Fruit fly (Drosophila melanogaster): ENCODE data around the gene Cp19.

Cp19 gene

DNA sequence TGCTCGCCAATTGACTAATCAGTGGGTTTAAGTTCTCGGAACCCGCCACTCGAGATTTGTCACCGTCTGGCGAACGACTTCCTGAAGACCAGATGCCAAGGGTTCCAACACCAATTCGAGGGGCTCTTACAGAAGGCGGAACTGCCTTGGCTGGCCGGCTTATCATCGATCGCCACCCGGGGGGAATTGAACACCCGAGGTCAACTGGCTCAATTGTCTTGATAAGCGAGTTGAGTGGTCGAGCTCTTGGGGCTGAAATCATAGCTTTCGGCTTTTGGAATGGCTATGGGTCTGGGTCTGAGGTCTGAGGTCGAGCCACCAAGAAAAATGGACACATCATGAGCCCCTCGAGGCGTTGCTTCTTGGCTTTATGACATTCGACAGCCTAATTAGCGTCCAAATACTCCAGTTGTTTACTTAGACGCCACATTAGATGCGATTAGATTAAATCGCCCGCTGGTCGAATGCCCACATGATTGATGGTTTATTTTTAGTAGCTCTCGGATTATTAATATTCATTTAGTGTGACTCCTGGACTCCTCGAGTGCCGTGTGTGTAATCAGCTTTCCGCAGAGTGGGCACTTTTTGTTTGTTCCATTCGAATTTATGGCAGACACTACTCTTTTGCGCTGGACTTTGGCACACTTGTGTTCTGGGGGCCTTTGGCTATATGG, 31.0 kb upstream of the Cp19 start (continued):
- TF ChIP-seq bigmax (GFP tag; optimal IDR thresholded peaks at IDR 0.05), result no peak
- no peak for TF ChIP-seq Ravus (GFP tag; IDR thresholded peaks at IDR 0.05)
- no peak for TF ChIP-seq en (GFP tag; optimal IDR thresholded peaks at IDR 0.05)
- TF ChIP-seq ranshi (GFP tag; IDR thresholded peaks at IDR 0.05), result no peak; the same call in 1 of the 2 replicates
- TF ChIP-seq CG11247 (GFP tag; IDR thresholded peaks at IDR 0.05), result no peak
- TF ChIP-seq HmgZ (tag; optimal IDR thresholded peaks at IDR 0.05), result peak; percentile 25
- peak; percentile 22 for TF ChIP-seq CG13296 (GFP tag; optimal IDR thresholded peaks at IDR 0.05)
- TF ChIP-seq CG6254 (GFP tag; optimal IDR thresholded peaks at IDR 0.05), result no peak
- TF ChIP-seq repo (GFP tag; optimal IDR thresholded peaks at IDR 0.05), result no peak
- TF ChIP-seq vvl (GFP tag; IDR thresholded peaks at IDR 0.05), result no peak
- TF ChIP-seq CG9215 (GFP tag; IDR thresholded peaks at IDR 0.05), result no peak
- TF ChIP-seq CG7928 (GFP tag; optimal IDR thresholded peaks at IDR 0.05), result no peak
- no peak for TF ChIP-seq B-H2 (GFP tag; optimal IDR thresholded peaks at IDR 0.05)
- TF ChIP-seq mld (GFP tag; IDR thresholded peaks at IDR 0.05; ENCODE audit: partially characterized antibody), result no peak
- no peak for TF ChIP-seq CG7839 (tag; optimal IDR thresholded peaks at IDR 0.05)
- no peak for TF ChIP-seq al (GFP tag; IDR thresholded peaks at IDR 0.05)
- no peak for TF ChIP-seq ab (GFP tag; optimal IDR thresholded peaks at IDR 0.05)
- TF ChIP-seq Deaf1 (tag; optimal IDR thresholded peaks at IDR 0.05), result no peak
- no peak for TF ChIP-seq Ssrp (tag; optimal IDR thresholded peaks at IDR 0.05)
- no peak for TF ChIP-seq CG1832 (GFP tag; optimal IDR thresholded peaks at IDR 0.05)
- TF ChIP-seq slbo (GFP tag; IDR thresholded peaks at IDR 0.05), result no peak
- no peak for TF ChIP-seq Kr (GFP tag; optimal IDR thresholded peaks at IDR 0.05)
- TF ChIP-seq MTF-1 (GFP tag; optimal IDR thresholded peaks at IDR 0.05; ENCODE audit: borderline replicate concordance), result no peak
- no peak for TF ChIP-seq CG6175 (GFP tag; IDR thresholded peaks at IDR 0.05)
- no peak for TF ChIP-seq stc (GFP tag; IDR thresholded peaks at IDR 0.05)
- no peak for TF ChIP-seq toy (GFP tag; IDR thresholded peaks at IDR 0.05)
- no peak for TF ChIP-seq CG3995 (GFP tag; optimal IDR thresholded peaks at IDR 0.05)
- TF ChIP-seq wor (GFP tag; IDR thresholded peaks at IDR 0.05), result no peak
- TF ChIP-seq Tbp (GFP tag; optimal IDR thresholded peaks at IDR 0.05), result no peak
- no peak for TF ChIP-seq Opbp (GFP tag; IDR thresholded peaks at IDR 0.05; ENCODE audit: partially characterized antibody)
- TF ChIP-seq crol (GFP tag; IDR thresholded peaks at IDR 0.05), result no peak
- no peak for TF ChIP-seq CG5180 (GFP tag; optimal IDR thresholded peaks at IDR 0.05)
- TF ChIP-seq cg (GFP tag; optimal IDR thresholded peaks at IDR 0.05), result no peak
- no peak for TF ChIP-seq Dp (GFP tag; optimal IDR thresholded peaks at IDR 0.05)
- no peak for TF ChIP-seq CG14667 (GFP tag; IDR thresholded peaks at IDR 0.05)
- TF ChIP-seq BtbVII (GFP tag; optimal IDR thresholded peaks at IDR 0.05), result no peak
- TF ChIP-seq p53 (GFP tag; optimal IDR thresholded peaks at IDR 0.05), result no peak
- no peak for TF ChIP-seq CG15696 (tag; optimal IDR thresholded peaks at IDR 0.05)
- TF ChIP-seq Taf1 (GFP tag; IDR thresholded peaks at IDR 0.05), result no peak
- peak; percentile 40 for TF ChIP-seq CG6813 (GFP tag; optimal IDR thresholded peaks at IDR 0.05)
- TF ChIP-seq CG7987 (GFP tag; optimal IDR thresholded peaks at IDR 0.05), result no peak
- TF ChIP-seq CG31224 (GFP tag; IDR thresholded peaks at IDR 0.05), result no peak
- no peak for TF ChIP-seq caup (GFP tag; optimal IDR thresholded peaks at IDR 0.05; ENCODE audit: severe bottlenecking)
- no peak for TF ChIP-seq dan (GFP tag; IDR thresholded peaks at IDR 0.05)
- TF ChIP-seq stwl (tag; optimal IDR thresholded peaks at IDR 0.05), result no peak
- peak; percentile 76 for TF ChIP-seq CG10543 (GFP tag; optimal IDR thresholded peaks at IDR 0.05)
- TF ChIP-seq grau (tag; optimal IDR thresholded peaks at IDR 0.05), result no peak
- TF ChIP-seq Dll (GFP tag; IDR thresholded peaks at IDR 0.05; ENCODE audit: partially characterized antibody), result no peak
- no peak for TF ChIP-seq MBD-R2 (GFP tag; IDR thresholded peaks at IDR 0.05)
- no peak for TF ChIP-seq klu (GFP tag; IDR thresholded peaks at IDR 0.05)
- TF ChIP-seq PHDP (tag; optimal IDR thresholded peaks at IDR 0.05), result no peak
